Worm (Caenorhabditis elegans) whole organism, mixed stage, embryonic: ENCODE data around the gene T07D3.4.
A peak's percentile ranks its signal among the peaks of the same experiment; 100 is the strongest.

ENCODE experiments used
- blmp-1 ChIP-seq: fragments of 150-350 bp; optimal IDR thresholded peaks from 2 replicates; lab custom pipeline; 2014; ENCODE audit warnings: missing biosample characterization, missing genetic modification characterization
- ceh-43 ChIP-seq: fragments of 200-800 bp; sonication (Bioruptor generic); optimal IDR thresholded peaks from 2 replicates; lab custom pipeline; 2018; ENCODE audit warnings: mild to moderate bottlenecking, missing genetic modification characterization, moderate library complexity, missing compliant biosample characterization
- cnd-1 ChIP-seq: fragments of 200-800 bp; sonication (Bioruptor generic); optimal IDR thresholded peaks from 2 replicates; lab custom pipeline; 2018; ENCODE audit warnings: mild to moderate bottlenecking, missing genetic modification characterization, missing compliant biosample characterization
- drap-1 ChIP-seq: fragments of 200-800 bp; sonication (Bioruptor generic); optimal IDR thresholded peaks from 3 replicates; lab custom pipeline; 2018; ENCODE audit warnings: mild to moderate bottlenecking, missing genetic modification characterization, missing compliant biosample characterization
- elt-1 ChIP-seq: sonication (generic microtip); optimal IDR thresholded peaks from 2 replicates; lab custom pipeline; 2017; ENCODE audit warnings: missing genetic modification characterization, mild to moderate bottlenecking, missing compliant biosample characterization, antibody characterized with exemption, moderate library complexity, borderline replicate concordance; ENCODE audit not compliant: insufficient read depth
- elt-3 ChIP-seq: fragments of 150-350 bp; optimal IDR thresholded peaks from 2 replicates; lab custom pipeline; 2014; ENCODE audit warnings: missing biosample characterization, missing genetic modification characterization
- flh-1 ChIP-seq: fragments of 200-800 bp; sonication (Bioruptor generic); optimal IDR thresholded peaks from 2 replicates; lab custom pipeline; 2018; ENCODE audit warnings: mild to moderate bottlenecking, missing genetic modification characterization, moderate library complexity, missing compliant biosample characterization
- hlh-1 ChIP-seq: fragments of 150-350 bp; optimal IDR thresholded peaks from 2 replicates; lab custom pipeline; 2014; ENCODE audit warnings: missing biosample characterization, missing genetic modification reagents, missing genetic modification characterization
- lin-32 ChIP-seq: fragments of 200-800 bp; sonication (Bioruptor generic); optimal IDR thresholded peaks from 2 replicates; lab custom pipeline; 2018; ENCODE audit warnings: mild to moderate bottlenecking, missing genetic modification characterization, missing compliant biosample characterization
- mab-5 ChIP-seq: fragments of 150-350 bp; optimal IDR thresholded peaks from 2 replicates; lab custom pipeline; 2014; ENCODE audit warnings: missing biosample characterization, missing genetic modification characterization
- mls-2 ChIP-seq: sonication (generic microtip); optimal IDR thresholded peaks from 2 replicates; lab custom pipeline; 2016; ENCODE audit warnings: mild to moderate bottlenecking, missing genetic modification characterization, moderate library complexity, missing compliant biosample characterization
- nhr-2 ChIP-seq: fragments of 150-350 bp; optimal IDR thresholded peaks from 2 replicates; lab custom pipeline; 2014; ENCODE audit warnings: missing biosample characterization, missing genetic modification characterization
- nhr-237 ChIP-seq: fragments of 150-350 bp; optimal IDR thresholded peaks from 2 replicates; lab custom pipeline; 2014; ENCODE audit warnings: missing biosample characterization, missing genetic modification characterization
- nhr-28 ChIP-seq: fragments of 150-350 bp; optimal IDR thresholded peaks from 2 replicates; lab custom pipeline; 2014; ENCODE audit warnings: missing biosample characterization, missing genetic modification characterization
- nhr-76 ChIP-seq: sonication (generic microtip); optimal IDR thresholded peaks from 2 replicates; lab custom pipeline; 2017; ENCODE audit warnings: missing biosample characterization, missing genetic modification characterization
- pha-4 ChIP-seq: fragments of 150-350 bp; optimal IDR thresholded peaks from 2 replicates; lab custom pipeline; 2018; ENCODE audit warnings: missing biosample characterization, missing genetic modification reagents, missing genetic modification characterization
- sem-2 ChIP-seq: fragments of 200-800 bp; sonication (Bioruptor generic); optimal IDR thresholded peaks from 2 replicates; lab custom pipeline; 2018; ENCODE audit warnings: mild to moderate bottlenecking, missing genetic modification characterization, missing compliant biosample characterization
- snpc-4 ChIP-seq: fragments of 150-350 bp; optimal IDR thresholded peaks from 2 replicates; lab custom pipeline; 2014; ENCODE audit warnings: missing biosample characterization, missing genetic modification characterization
- zip-8 ChIP-seq: fragments of 150-350 bp; optimal IDR thresholded peaks from 2 replicates; lab custom pipeline; 2014; ENCODE audit warnings: missing biosample characterization, missing genetic modification characterization
- ztf-11 ChIP-seq: fragments of 150-350 bp; optimal IDR thresholded peaks from 2 replicates; lab custom pipeline; 2014; ENCODE audit warnings: missing biosample characterization, missing genetic modification characterization

Gene T07D3.4

ce11 chrII:927331-927730 is 39.2 kb downstream of the T07D3.4 start, which contains the start of gene R07C3.13:
Gene R07C3.13, minus strand, starts transcription at chrII:927431.
- no peak for TF ChIP-seq pha-4 (tag; lab: Kevin White, UChicago)
- TF ChIP-seq ceh-43 = no peak
- no peak for TF ChIP-seq hlh-1 (tag; lab: Kevin White, UChicago)
- TF ChIP-seq mls-2 (tag; lab: Kevin White, UChicago) = no peak

DNA sequence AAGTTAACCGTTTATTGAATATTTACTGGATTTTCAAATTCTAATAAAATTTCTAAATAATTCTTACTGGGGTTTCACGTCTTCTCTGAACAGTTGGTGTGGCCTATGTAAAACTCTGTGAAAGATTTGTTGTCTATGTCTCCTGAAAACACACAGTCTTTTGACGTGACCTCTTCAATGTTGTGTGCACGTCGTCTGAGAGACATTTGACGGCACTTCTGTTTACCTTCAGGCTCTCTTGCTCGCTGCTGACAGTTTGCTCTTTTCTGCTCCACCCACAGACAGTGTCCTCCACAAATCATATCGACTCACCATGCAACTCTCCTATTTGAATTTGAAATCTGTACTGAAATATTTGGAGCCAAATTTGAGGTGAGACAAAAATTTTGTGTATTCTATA is 42.8 kb downstream of the T07D3.4 start, which contains the start of gene fbxc-34:
Gene fbxc-34 (plus strand): TSS at position 301 of the 400 bp plus-strand sequence.
- TF ChIP-seq hlh-1 (tag; lab: Kevin White, UChicago) = peak; percentile 33
- TF ChIP-seq, all 35 proteins: peak for 1; not testable (repeated sequence) for 34

DNA sequence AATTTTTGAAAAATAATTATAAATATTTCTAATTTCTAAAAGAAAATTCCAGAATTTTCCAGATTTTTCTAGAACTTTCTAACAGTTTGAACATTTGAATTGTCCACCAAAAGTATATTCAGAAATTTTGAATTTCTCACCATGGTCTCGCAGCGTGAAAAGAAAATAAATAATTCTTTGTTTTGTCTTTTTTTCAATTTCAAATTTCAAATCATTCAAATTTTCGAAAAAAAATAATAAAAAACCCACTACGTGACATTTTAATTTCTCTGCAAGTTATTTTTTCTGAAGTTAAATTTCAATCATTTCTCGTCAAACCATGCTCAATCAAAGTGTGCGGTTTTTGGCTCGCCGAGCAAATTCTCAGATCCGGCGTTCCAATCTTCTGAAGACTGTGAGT is 44.6 kb downstream of the T07D3.4 start, which contains the start of gene acs-15:
Gene acs-15 (plus strand): TSS at position 301 of the 400 bp plus-strand sequence.
- TF ChIP-seq drap-1 (GFP tag; lab: Kevin White, UChicago) = no peak
- TF ChIP-seq mls-2 (tag; lab: Kevin White, UChicago) = no peak
- no peak for TF ChIP-seq ztf-11 (tag; lab: Kevin White, UChicago)
- TF ChIP-seq nhr-28 = no peak
- TF ChIP-seq pha-4 (tag; lab: Kevin White, UChicago) = no peak

DNA sequence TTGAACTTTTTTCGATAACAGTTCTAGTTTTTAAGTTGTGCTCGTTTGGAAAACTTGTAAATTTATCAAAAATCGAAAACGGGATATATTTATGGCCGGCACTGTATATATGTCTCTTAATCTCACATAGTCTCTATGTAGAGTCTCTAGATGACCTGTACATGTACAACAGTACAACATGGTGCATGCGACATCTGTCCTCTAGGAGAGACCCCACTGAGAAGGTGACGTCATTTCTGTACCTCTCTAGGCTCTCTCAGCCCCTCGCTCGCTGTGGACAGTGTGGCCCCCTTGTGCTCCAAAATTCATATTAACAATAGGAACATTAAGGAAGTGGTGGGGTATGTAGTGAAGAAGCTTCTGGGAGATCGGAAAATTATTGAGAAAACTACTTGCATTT is 49.2 kb downstream of the T07D3.4 start:
- no peak for TF ChIP-seq sem-2 (GFP tag; lab: Kevin White, UChicago)
- TF ChIP-seq zip-8 (tag; lab: Kevin White, UChicago) = peak; percentile 64
- TF ChIP-seq lin-32 (GFP tag; lab: Kevin White, UChicago) = peak; percentile 46
- peak; percentile 71 for TF ChIP-seq cnd-1
- peak; percentile 90 for TF ChIP-seq nhr-2 (tag; lab: Kevin White, UChicago)

- no peak for TF ChIP-seq nhr-237
- TF ChIP-seq mab-5 = no peak
- no peak for TF ChIP-seq hlh-1 (tag; lab: Kevin White, UChicago)
- TF ChIP-seq elt-3 (tag; lab: Kevin White, UChicago) = no peak
- no peak for TF ChIP-seq nhr-76 (tag; lab: Kevin White, UChicago)
- no peak for TF ChIP-seq mls-2 (tag; lab: Kevin White, UChicago)
- no peak for TF ChIP-seq elt-1 (tag; lab: Kevin White, UChicago)
- no peak for TF ChIP-seq flh-1 (GFP tag; lab: Kevin White, UChicago)
- no peak for TF ChIP-seq blmp-1
- no peak for TF ChIP-seq zip-8 (tag; lab: Kevin White, UChicago)
- no peak for TF ChIP-seq cnd-1
- no peak for TF ChIP-seq snpc-4 (tag; lab: Kevin White, UChicago)
These were observed 50.4 kb downstream of the T07D3.4 start, which contains the start of gene R07C3.3 for ce11 chrII:938549-938948. Gene R07C3.3, plus strand, starts transcription at chrII:938849.
